Fruit fly (Drosophila melanogaster): ENCODE measurements around the gene Zyx.

Gene Zyx

dm6 chr4:1106114-1106513, 41.3 kb upstream of the Zyx start:
- TF ChIP-seq Sp1 (GFP tag; optimal IDR thresholded peaks at IDR 0.05) (no peak), brk (GFP tag; optimal IDR thresholded peaks at IDR 0.05) (no peak), usp (GFP tag; optimal IDR thresholded peaks at IDR 0.05) (no peak)

DNA sequence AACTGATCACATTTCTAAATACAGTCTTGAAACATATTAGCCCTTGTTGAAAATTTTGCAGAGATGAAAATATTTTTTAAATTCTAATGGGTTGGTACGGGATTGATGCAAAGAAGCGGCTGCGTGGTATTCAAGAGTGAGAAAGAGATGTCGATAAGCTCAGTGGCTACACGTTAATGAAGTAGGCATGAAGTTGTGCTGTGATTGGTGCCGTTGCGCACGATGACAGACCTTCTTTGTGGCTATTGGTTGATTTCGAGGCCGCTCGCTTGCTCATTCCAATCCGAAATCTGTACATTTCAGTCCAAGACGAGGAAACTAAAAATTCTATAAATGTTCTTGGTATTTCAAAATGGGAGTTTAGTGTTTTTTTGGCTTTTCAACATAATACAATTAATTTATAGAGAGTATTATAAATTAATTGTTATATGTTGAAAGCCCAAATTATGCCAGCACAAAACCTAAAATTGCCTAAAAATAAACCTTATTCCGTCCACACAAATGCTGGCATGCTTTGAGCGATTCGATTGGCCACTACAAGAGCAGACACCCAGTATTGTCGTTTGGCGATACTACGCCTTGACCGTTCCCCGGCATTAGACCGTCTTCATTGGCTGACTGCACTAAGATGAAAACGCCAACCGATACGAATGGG, 32.9 kb upstream of the Zyx start:
- TF ChIP-seq woc (GFP tag; optimal IDR thresholded peaks at IDR 0.05) (no peak), CG9705 (GFP tag; optimal IDR thresholded peaks at IDR 0.05) (no peak), Dfd (GFP tag; optimal IDR thresholded peaks at IDR 0.05) (no peak), Mio (GFP tag; optimal IDR thresholded peaks at IDR 0.05) (no peak), dmrt93B (GFP tag; optimal IDR thresholded peaks at IDR 0.05) (no peak), HLH106 (tag; optimal IDR thresholded peaks at IDR 0.05) (no peak)

DNA sequence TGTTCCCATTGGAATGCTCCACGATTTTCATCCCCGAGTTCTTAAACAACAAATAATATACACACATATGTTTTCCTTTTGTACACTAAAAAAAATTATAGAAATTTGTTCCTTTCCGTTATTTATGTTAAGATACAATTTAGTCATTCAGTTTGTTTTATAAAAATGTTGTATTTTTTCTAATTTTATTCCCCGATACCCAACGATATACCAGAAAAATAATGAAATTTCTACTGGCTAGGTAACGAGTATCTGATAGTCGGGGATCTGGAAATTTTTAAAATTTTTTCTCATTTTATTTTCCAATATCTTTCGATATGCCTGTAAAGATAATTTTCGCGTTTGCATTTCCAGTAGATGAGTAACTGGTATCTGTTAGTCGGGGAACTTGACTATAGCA, 28.6 kb upstream of the Zyx start:
- TF ChIP-seq Jra (GFP tag; optimal IDR thresholded peaks at IDR 0.05) (no peak), rgr (GFP tag; optimal IDR thresholded peaks at IDR 0.05) (no peak), CG9705 (GFP tag; optimal IDR thresholded peaks at IDR 0.05) (no peak), Hr83 (GFP tag; optimal IDR thresholded peaks at IDR 0.05; ENCODE audit: poor library complexity, severe bottlenecking) (no peak), brk (GFP tag; optimal IDR thresholded peaks at IDR 0.05) (no peak), psq (GFP tag; optimal IDR thresholded peaks at IDR 0.05) (no peak), N (GFP tag; optimal IDR thresholded peaks at IDR 0.05) (no peak)

- TF ChIP-seq psq (GFP tag; optimal IDR thresholded peaks at IDR 0.05): no peak
- no peak for TF ChIP-seq woc (GFP tag; optimal IDR thresholded peaks at IDR 0.05)
- no peak for TF ChIP-seq dmrt93B (GFP tag; optimal IDR thresholded peaks at IDR 0.05)
- no peak for TF ChIP-seq OdsH (GFP tag; optimal IDR thresholded peaks at IDR 0.05)
- TF ChIP-seq Jra (GFP tag; optimal IDR thresholded peaks at IDR 0.05): no peak
- no peak for TF ChIP-seq lola (GFP tag; optimal IDR thresholded peaks at IDR 0.05)
- TF ChIP-seq foxo (GFP tag; optimal IDR thresholded peaks at IDR 0.05): no peak
- no peak for TF ChIP-seq sage (GFP tag; optimal IDR thresholded peaks at IDR 0.05)
- TF ChIP-seq CrebA (GFP tag; optimal IDR thresholded peaks at IDR 0.05; ENCODE audit: borderline replicate concordance): no peak
- TF ChIP-seq Mio (GFP tag; optimal IDR thresholded peaks at IDR 0.05): no peak
- no peak for TF ChIP-seq tai (GFP tag; optimal IDR thresholded peaks at IDR 0.05)
- TF ChIP-seq N (GFP tag; optimal IDR thresholded peaks at IDR 0.05): no peak
- no peak for TF ChIP-seq fru (GFP tag; optimal IDR thresholded peaks at IDR 0.05)
- no peak for TF ChIP-seq GATAd (GFP tag; optimal IDR thresholded peaks at IDR 0.05)
- TF ChIP-seq CG9705 (GFP tag; optimal IDR thresholded peaks at IDR 0.05): no peak
- no peak for TF ChIP-seq dl (GFP tag; optimal IDR thresholded peaks at IDR 0.05; ENCODE audit: insufficient read depth in 1 of 2, partially characterized antibody in 2 of 2)
- TF ChIP-seq sv (GFP tag; optimal IDR thresholded peaks at IDR 0.05): no peak
- no peak for TF ChIP-seq Vsx2 (GFP tag; optimal IDR thresholded peaks at IDR 0.05; ENCODE audit: partially characterized antibody)
These were observed 25.5 kb upstream of the Zyx start for dm6 chr4:1090304-1090703.

- no peak for TF ChIP-seq N (GFP tag; optimal IDR thresholded peaks at IDR 0.05)
- TF ChIP-seq br (GFP tag; optimal IDR thresholded peaks at IDR 0.05): no peak
- no peak for TF ChIP-seq h (GFP tag; optimal IDR thresholded peaks at IDR 0.05)
- TF ChIP-seq Dif (GFP tag; optimal IDR thresholded peaks at IDR 0.05; ENCODE audit: partially characterized antibody): no peak
- no peak for TF ChIP-seq pan (optimal IDR thresholded peaks at IDR 0.05)
These were observed 23.7 kb upstream of the Zyx start, which contains the start of gene sv for dm6 chr4:1088480-1088879. Gene sv (plus strand): TSS chr4:1088798.

DNA sequence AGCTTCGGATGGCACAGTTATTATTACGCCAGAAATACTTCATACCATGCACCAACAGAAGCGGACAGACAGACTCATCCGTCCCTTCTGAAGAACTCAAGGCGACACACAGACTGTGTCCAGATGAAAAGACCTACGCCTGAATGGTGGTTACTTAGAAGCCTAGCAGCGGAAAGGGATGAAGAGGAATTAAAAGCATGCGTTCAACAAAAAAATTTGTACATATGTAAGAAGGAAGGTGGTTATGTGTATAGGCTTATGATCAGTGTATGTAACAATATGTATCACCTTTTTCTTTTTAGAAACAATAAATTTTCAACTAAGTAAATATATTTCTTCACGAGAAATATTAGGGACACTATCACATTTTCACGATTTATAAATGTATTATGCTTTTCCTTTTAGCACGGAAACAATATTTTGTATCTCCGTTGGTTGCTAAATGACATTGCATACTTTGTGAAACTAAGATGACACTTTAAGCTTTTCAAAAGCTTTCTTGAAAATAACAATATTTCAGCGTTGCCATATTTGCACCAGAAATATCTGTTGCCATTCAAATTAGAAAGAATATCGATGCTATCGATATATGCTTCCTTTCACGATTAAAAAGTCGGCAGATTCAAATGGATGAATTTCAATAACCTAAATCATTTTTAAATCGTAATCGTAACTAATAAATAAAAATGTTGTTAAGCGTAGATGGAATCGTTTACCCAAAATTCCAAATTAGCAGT, 19.7 kb upstream of the Zyx start, which contains the start of gene Actbeta:
Gene Actbeta (minus strand): TSS at position 471 of the 737 bp plus-strand sequence.
- TF ChIP-seq dl (GFP tag; optimal IDR thresholded peaks at IDR 0.05; ENCODE audit: insufficient read depth in 1 of 2, partially characterized antibody in 2 of 2): no peak
- no peak for TF ChIP-seq sv (GFP tag; optimal IDR thresholded peaks at IDR 0.05)
- no peak for TF ChIP-seq GATAd (GFP tag; optimal IDR thresholded peaks at IDR 0.05)
- TF ChIP-seq Mio (GFP tag; optimal IDR thresholded peaks at IDR 0.05): no peak
- no peak for TF ChIP-seq usp (GFP tag; optimal IDR thresholded peaks at IDR 0.05)
- peak; percentile 59 for TF ChIP-seq brk (GFP tag; optimal IDR thresholded peaks at IDR 0.05)
- TF ChIP-seq psq (GFP tag; optimal IDR thresholded peaks at IDR 0.05): no peak
- no peak for TF ChIP-seq h (GFP tag; optimal IDR thresholded peaks at IDR 0.05)
- TF ChIP-seq Rel (GFP tag; optimal IDR thresholded peaks at IDR 0.05): no peak
- TF ChIP-seq Rel (tag; optimal IDR thresholded peaks at IDR 0.05): no peak
